Worm (Caenorhabditis elegans) whole organism, L2 larva: ENCODE data around the gene Y102A5C.40.

Experiments
- egl-27 ChIP-seq: sonication (generic microtip); optimal IDR thresholded peaks from 3 replicates; lab custom pipeline; 2017; ENCODE audit warnings: missing biosample characterization, missing genetic modification reagents, missing genetic modification characterization
- elt-3 ChIP-seq: sonication (generic microtip); optimal IDR thresholded peaks from 2 replicates; lab custom pipeline; 2017; ENCODE audit warnings: missing biosample characterization, missing genetic modification characterization
- gmeb-1 ChIP-seq: fragments of 150-350 bp; optimal IDR thresholded peaks from 2 replicates; lab custom pipeline; 2014; ENCODE audit warnings: missing biosample characterization, missing genetic modification characterization
- lin-13 ChIP-seq: fragments of 150-350 bp; optimal IDR thresholded peaks from 2 replicates; lab custom pipeline; 2014; ENCODE audit warnings: missing biosample characterization, missing genetic modification reagents, missing genetic modification characterization
- mab-5 ChIP-seq: fragments of 150-350 bp; optimal IDR thresholded peaks from 2 replicates; lab custom pipeline; 2014; ENCODE audit warnings: missing biosample characterization, missing genetic modification characterization
- mdl-1 ChIP-seq, 2 experiments: fragments of 150-350 bp in 1 of 2; sonication (generic microtip) in 1 of 2; optimal IDR thresholded peaks; 2 replicates each; lab custom pipeline; 2017; ENCODE audit warnings: missing biosample characterization in 2 of 2, missing genetic modification characterization in 2 of 2
- nhr-23 ChIP-seq: fragments of 150-350 bp; optimal IDR thresholded peaks from 2 replicates; lab custom pipeline; 2014; ENCODE audit warnings: missing biosample characterization, missing genetic modification reagents, missing genetic modification characterization
- nhr-77 ChIP-seq: fragments of 150-350 bp; optimal IDR thresholded peaks from 2 replicates; lab custom pipeline; 2014; ENCODE audit warnings: missing biosample characterization, missing genetic modification characterization
- skn-1 ChIP-seq: sonication (generic microtip); optimal IDR thresholded peaks from 2 replicates; lab custom pipeline; 2017; ENCODE audit warnings: missing biosample characterization, missing genetic modification characterization
- snpc-4 ChIP-seq: fragments of 150-350 bp; optimal IDR thresholded peaks from 2 replicates; lab custom pipeline; 2014; ENCODE audit warnings: missing biosample characterization, missing genetic modification characterization
- unc-39 ChIP-seq: fragments of 150-350 bp; optimal IDR thresholded peaks from 2 replicates; lab custom pipeline; 2014; ENCODE audit warnings: missing biosample characterization, missing genetic modification characterization
- zag-1 ChIP-seq: fragments of 150-350 bp; optimal IDR thresholded peaks from 2 replicates; lab custom pipeline; 2014; ENCODE audit warnings: missing biosample characterization, missing genetic modification characterization

ce11 chrV:16950036-16950435 is 36.9 kb downstream of the Y102A5C.40 start:
- TF ChIP-seq nhr-77 (tag; lab: Kevin White, UChicago) (no peak), unc-39 (tag; lab: Kevin White, UChicago) (no peak), lin-13 (no peak), skn-1 (tag; lab: Kevin White, UChicago) (no peak), mab-5 (tag; lab: Kevin White, UChicago) (no peak), gmeb-1 (no peak), nhr-23 (tag; lab: Kevin White, UChicago) (no peak), snpc-4 (tag; lab: Kevin White, UChicago) (no peak), elt-3 (tag; lab: Kevin White, UChicago) (no peak), mdl-1 (tag; optimal IDR thresholded peaks at IDR 0.05; lab: Kevin White, UChicago) (no peak), zag-1 (tag; lab: Kevin White, UChicago) (no peak), egl-27 (no peak)
